Worm (Caenorhabditis elegans) whole organism, midembryonic: Measurements from ENCODE around the gene T04H1.5.

Source experiments
- T22C8.4 ChIP-seq: fragments of 200-800 bp; sonication (Bioruptor generic); IDR thresholded peaks from 2 replicates; pipeline ENCODE4 v1.3.6; 2022; ENCODE audit warnings: missing genetic modification characterization, missing compliant biosample characterization
- cog-1 ChIP-seq: sonication (generic microtip); optimal IDR thresholded peaks from 2 replicates; lab custom pipeline; 2016; ENCODE audit warnings: missing genetic modification characterization, missing compliant biosample characterization
- klf-2 ChIP-seq: fragments of 200-800 bp; sonication (Bioruptor generic); conservative IDR thresholded peaks from 2 replicates; pipeline ENCODE4 v1.3.6; 2022; ENCODE audit warnings: missing genetic modification reagents, missing genetic modification characterization, missing compliant biosample characterization
- ref-1 ChIP-seq: fragments of 200-800 bp; sonication (Bioruptor generic); conservative IDR thresholded peaks from 2 replicates; pipeline ENCODE4 v1.3.6; 2022; ENCODE audit warnings: missing genetic modification reagents, missing genetic modification characterization, missing compliant biosample characterization
- tab-1 ChIP-seq: fragments of 200-800 bp; sonication (Bioruptor generic); IDR thresholded peaks from 2 replicates; pipeline ENCODE4 v1.3.6; 2022; ENCODE audit warnings: missing genetic modification characterization, missing compliant biosample characterization
- ztf-29 ChIP-seq: fragments of 200-800 bp; sonication (Bioruptor generic); IDR thresholded peaks from 2 replicates; pipeline ENCODE4 v1.3.6; 2022; ENCODE audit warnings: missing genetic modification reagents, missing genetic modification characterization, missing compliant biosample characterization

DNA sequence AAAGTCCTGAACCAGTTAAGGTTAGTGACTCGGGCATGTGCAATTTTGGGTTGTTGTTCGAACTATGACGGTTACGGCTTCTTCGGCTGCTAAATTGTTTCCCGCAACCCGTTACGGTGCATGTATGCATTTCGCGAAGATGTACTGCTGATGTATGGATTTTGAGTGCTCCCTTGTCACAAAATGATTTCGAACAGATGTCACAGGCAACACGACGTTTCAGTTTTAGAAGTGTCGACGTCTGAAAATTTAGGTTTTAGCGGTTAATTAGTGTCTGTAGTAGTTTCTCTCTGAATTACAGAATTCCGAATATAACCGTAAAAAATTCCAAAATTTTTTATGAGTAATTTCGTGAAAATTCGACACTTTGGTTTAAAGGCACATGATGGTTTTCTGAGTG lies 24.6 kb downstream of the T04H1.5 start:
- TF ChIP-seq tab-1 (GFP tag; lab: Robert Waterston, UW) (no peak), klf-2 (GFP tag; lab: Robert Waterston, UW) (no peak), ztf-29 (GFP tag; lab: Robert Waterston, UW) (no peak), cog-1 (no peak), T22C8.4 (no peak), ref-1 (GFP tag; lab: Robert Waterston, UW) (no peak)
